Worm (Caenorhabditis elegans) whole organism, young adult: ENCODE results near the gene F41E6.17.

ENCODE experiments used
- T26A5.8 ChIP-seq: sonication (generic microtip); optimal IDR thresholded peaks from 2 replicates; lab custom pipeline; 2016; ENCODE audit warnings: missing genetic modification characterization, missing compliant biosample characterization
- Y53F4B.3 ChIP-seq: fragments of 200-800 bp; sonication (Bioruptor generic); IDR thresholded peaks from 2 replicates; pipeline ENCODE4 v1.3.6; 2022; ENCODE audit warnings: missing genetic modification reagents, missing genetic modification characterization, missing compliant biosample characterization
- ama-1 ChIP-seq, 3 experiments: fragments of 150-350 bp in 1 of 3; sonication (generic microtip) in 2 of 3; optimal IDR thresholded peaks; 2 replicates each; lab custom pipeline; 2014 to 2018; ENCODE audit warnings: missing biosample characterization in 2 of 3, missing genetic modification characterization in 2 of 3, missing genetic modification reagents in 2 of 3
- atf-7 ChIP-seq: sonication (generic microtip); optimal IDR thresholded peaks from 2 replicates; lab custom pipeline; 2017; ENCODE audit warnings: mild to moderate bottlenecking, missing genetic modification characterization, missing compliant biosample characterization
- cebp-1 ChIP-seq, 2 experiments: fragments of 200-800 bp in 1 of 2; sonication (Bioruptor generic) in 1 of 2; sonication (generic microtip) in 1 of 2; IDR thresholded peaks in 1 of 2; optimal IDR thresholded peaks in 1 of 2; 2 replicates each; pipeline versions ENCODE4 v1.3.6 to Lab custom; 2017 to 2022; ENCODE audit warnings: missing compliant biosample characterization in 2 of 2, missing genetic modification characterization in 2 of 2, mild to moderate bottlenecking in 1 of 2, missing genetic modification reagents in 1 of 2, moderate library complexity in 1 of 2
- dpff-1 ChIP-seq: sonication (generic microtip); optimal IDR thresholded peaks from 2 replicates; lab custom pipeline; 2017; ENCODE audit warnings: mild to moderate bottlenecking, missing genetic modification characterization, missing compliant biosample characterization
- ets-4 ChIP-seq: fragments of 200-800 bp; sonication (Bioruptor generic); optimal IDR thresholded peaks from 2 replicates; lab custom pipeline; 2018; ENCODE audit warnings: mild to moderate bottlenecking, missing genetic modification characterization, missing compliant biosample characterization
- sptf-2 ChIP-seq: fragments of 200-800 bp; sonication (Bioruptor generic); optimal IDR thresholded peaks from 2 replicates; lab custom pipeline; 2018; ENCODE audit warnings: mild to moderate bottlenecking, missing genetic modification characterization, missing compliant biosample characterization
- ztf-25 ChIP-seq: fragments of 200-800 bp; sonication (Bioruptor generic); IDR thresholded peaks from 2 replicates; pipeline ENCODE4 v1.3.6; 2022; ENCODE audit warnings: missing genetic modification reagents, missing genetic modification characterization, missing compliant biosample characterization

ce11 chrV:8599192-8599591 lies 24.7 kb upstream of the F41E6.17 start, which contains the start of gene F41E6.7:
- TF ChIP-seq ets-4 (GFP tag; lab: Kevin White, UChicago) = no peak
- TF ChIP-seq dpff-1 (tag; lab: Kevin White, UChicago) = no peak
- TF ChIP-seq sptf-2 (GFP tag; lab: Kevin White, UChicago) = no peak
- TF ChIP-seq cebp-1 (GFP tag; IDR thresholded peaks at IDR 0.05; lab: Robert Waterston, UW) = no peak
- no peak for TF ChIP-seq cebp-1 (tag; optimal IDR thresholded peaks at IDR 0.05; lab: Kevin White, UChicago)
- no peak for TF ChIP-seq atf-7 (tag; lab: Kevin White, UChicago)
- no peak for TF ChIP-seq ama-1 (optimal IDR thresholded peaks at IDR 0.05; lab: Kevin White, UChicago)
- no peak for TF ChIP-seq ama-1 (GFP tag; optimal IDR thresholded peaks at IDR 0.05; lab: Kevin White, UChicago)
- no peak for TF ChIP-seq Y53F4B.3 (GFP tag; lab: Robert Waterston, UW)
- TF ChIP-seq ztf-25 (GFP tag; lab: Robert Waterston, UW) = no peak
- no peak for TF ChIP-seq T26A5.8 (tag; lab: Kevin White, UChicago)
